Worm (Caenorhabditis elegans) whole organism, early embryonic: Measurements from ENCODE around the gene srx-29.

ENCODE experiments used
- ama-1 ChIP-seq: fragments of 150-350 bp; optimal IDR thresholded peaks from 2 replicates; lab custom pipeline; 2014
- ets-7 ChIP-seq: sonication (generic microtip); optimal IDR thresholded peaks from 2 replicates; lab custom pipeline; 2016; ENCODE audit warnings: missing genotype, missing genetic modification characterization, missing compliant biosample characterization
- tbx-11 ChIP-seq: fragments of 200-800 bp; sonication (Bioruptor generic); IDR thresholded peaks from 2 replicates; pipeline ENCODE4 v1.3.6; 2022; ENCODE audit warnings: missing genetic modification characterization, missing compliant biosample characterization
- tbx-37 ChIP-seq: fragments of 200-800 bp; sonication (Bioruptor generic); conservative IDR thresholded peaks from 2 replicates; pipeline ENCODE4 v1.3.6; 2022; ENCODE audit warnings: missing genetic modification reagents, missing genetic modification characterization, missing compliant biosample characterization

ce11 chrV:15716679-15717078 lies 18.7 kb upstream of the srx-29 start, which contains the start of gene Y6E2A.4:
- TF ChIP-seq ama-1 (lab: Kevin White, UChicago) (no peak), tbx-11 (no peak), ets-7 (tag; lab: Kevin White, UChicago) (no peak), tbx-37 (GFP tag; lab: Robert Waterston, UW) (no peak)
